Worm (Caenorhabditis elegans) whole organism, late embryonic: ENCODE results near the gene rmh-2.

ENCODE experiments used
- C08G9.2 ChIP-seq: sonication (generic microtip); optimal IDR thresholded peaks from 2 replicates; lab custom pipeline; 2016; ENCODE audit warnings: mild to moderate bottlenecking, missing genetic modification characterization, moderate library complexity, missing compliant biosample characterization
- C38D4.7 ChIP-seq: fragments of 200-800 bp; sonication (Bioruptor generic); optimal IDR thresholded peaks from 2 replicates; lab custom pipeline; 2018; ENCODE audit warnings: mild to moderate bottlenecking, missing genetic modification characterization, moderate library complexity, missing compliant biosample characterization
- T23F11.4 ChIP-seq: fragments of 200-800 bp; sonication (Bioruptor generic); optimal IDR thresholded peaks from 2 replicates; lab custom pipeline; 2018; ENCODE audit warnings: mild to moderate bottlenecking, missing genetic modification characterization, missing compliant biosample characterization
- ama-1 ChIP-seq: fragments of 150-350 bp; optimal IDR thresholded peaks from 2 replicates; lab custom pipeline; 2014
- ceh-14 ChIP-seq: sonication (generic microtip); optimal IDR thresholded peaks from 2 replicates; lab custom pipeline; 2016; ENCODE audit warnings: missing genotype, missing genetic modification characterization, missing compliant biosample characterization
- ceh-2 ChIP-seq: sonication (generic microtip); optimal IDR thresholded peaks from 2 replicates; lab custom pipeline; 2016; ENCODE audit warnings: missing genotype, missing genetic modification characterization, missing compliant biosample characterization
- ceh-22 ChIP-seq: sonication (generic microtip); optimal IDR thresholded peaks from 2 replicates; lab custom pipeline; 2017; ENCODE audit warnings: missing biosample characterization, missing genetic modification characterization
- ceh-30 ChIP-seq: fragments of 150-350 bp; optimal IDR thresholded peaks from 2 replicates; lab custom pipeline; 2014; ENCODE audit warnings: missing biosample characterization, missing genetic modification characterization
- ceh-31 ChIP-seq: sonication (generic microtip); optimal IDR thresholded peaks from 2 replicates; lab custom pipeline; 2016; ENCODE audit warnings: missing genetic modification characterization, missing compliant biosample characterization
- ceh-34 ChIP-seq: sonication (generic microtip); optimal IDR thresholded peaks from 2 replicates; lab custom pipeline; 2016; ENCODE audit warnings: mild to moderate bottlenecking, missing genetic modification characterization, missing compliant biosample characterization
- ceh-48 ChIP-seq: sonication (generic microtip); optimal IDR thresholded peaks from 2 replicates; lab custom pipeline; 2016; ENCODE audit warnings: missing genetic modification characterization, inconsistent platforms, missing compliant biosample characterization
- che-1 ChIP-seq: sonication (generic microtip); optimal IDR thresholded peaks from 2 replicates; lab custom pipeline; 2016; ENCODE audit warnings: mild to moderate bottlenecking, missing genetic modification characterization, missing compliant biosample characterization
- dmd-4 ChIP-seq: sonication (generic microtip); optimal IDR thresholded peaks from 2 replicates; lab custom pipeline; 2016; ENCODE audit warnings: borderline replicate concordance, missing genetic modification characterization, missing compliant biosample characterization
- elt-2 ChIP-seq: sonication (generic microtip); optimal IDR thresholded peaks from 2 replicates; lab custom pipeline; 2016; ENCODE audit warnings: missing genetic modification reagents, missing genetic modification characterization, missing compliant biosample characterization
- fkh-6 ChIP-seq: sonication (generic microtip); optimal IDR thresholded peaks from 2 replicates; lab custom pipeline; 2016; ENCODE audit warnings: missing genetic modification characterization, missing compliant biosample characterization
- hlh-13 ChIP-seq: fragments of 200-800 bp; sonication (Bioruptor generic); optimal IDR thresholded peaks from 2 replicates; lab custom pipeline; 2018; ENCODE audit warnings: mild to moderate bottlenecking, missing genetic modification characterization, missing compliant biosample characterization
- hlh-15 ChIP-seq: sonication (generic microtip); optimal IDR thresholded peaks from 2 replicates; lab custom pipeline; 2016; ENCODE audit warnings: missing genetic modification characterization, missing compliant biosample characterization
- hlh-30 ChIP-seq: sonication (generic microtip); optimal IDR thresholded peaks from 2 replicates; lab custom pipeline; 2017; ENCODE audit warnings: antibody characterized with exemption, missing genetic modification characterization, missing compliant biosample characterization; ENCODE audit not compliant: insufficient read depth
- hlh-6 ChIP-seq: sonication (generic microtip); optimal IDR thresholded peaks from 2 replicates; lab custom pipeline; 2016; ENCODE audit warnings: missing genotype, missing genetic modification characterization, missing compliant biosample characterization
- lim-6 ChIP-seq: sonication (generic microtip); optimal IDR thresholded peaks from 2 replicates; lab custom pipeline; 2016; ENCODE audit warnings: missing genetic modification characterization, missing compliant biosample characterization
- nfya-1 ChIP-seq: sonication (generic microtip); optimal IDR thresholded peaks from 2 replicates; lab custom pipeline; 2017; ENCODE audit warnings: missing genetic modification characterization, mild to moderate bottlenecking, missing compliant biosample characterization, antibody characterized with exemption, moderate library complexity
- nhr-232 ChIP-seq: sonication (generic microtip); optimal IDR thresholded peaks from 2 replicates; lab custom pipeline; 2016; ENCODE audit warnings: missing genetic modification characterization, missing compliant biosample characterization
- npax-4 ChIP-seq: sonication (generic microtip); optimal IDR thresholded peaks from 2 replicates; lab custom pipeline; 2016; ENCODE audit warnings: missing genetic modification characterization, missing compliant biosample characterization
- pag-3 ChIP-seq: sonication (generic microtip); optimal IDR thresholded peaks from 2 replicates; lab custom pipeline; 2016; ENCODE audit warnings: missing compliant biosample characterization, missing genetic modification characterization, borderline replicate concordance
- pat-9 ChIP-seq: fragments of 200-800 bp; sonication (Bioruptor generic); optimal IDR thresholded peaks from 2 replicates; lab custom pipeline; 2018; ENCODE audit warnings: mild to moderate bottlenecking, missing genetic modification characterization, moderate library complexity, missing compliant biosample characterization
- pax-1 ChIP-seq: fragments of 150-350 bp; optimal IDR thresholded peaks from 2 replicates; lab custom pipeline; 2014; ENCODE audit warnings: missing biosample characterization, missing genetic modification characterization
- pros-1 ChIP-seq: fragments of 150-350 bp; optimal IDR thresholded peaks from 2 replicates; lab custom pipeline; 2014; ENCODE audit warnings: missing biosample characterization, missing genetic modification reagents, missing genetic modification characterization
- sox-2 ChIP-seq: fragments of 200-800 bp; sonication (Bioruptor generic); IDR thresholded peaks from 2 replicates; pipeline ENCODE4 v1.3.6; 2022; ENCODE audit warnings: missing genetic modification reagents, missing genetic modification characterization, missing compliant biosample characterization
- syd-9 ChIP-seq: sonication (generic microtip); optimal IDR thresholded peaks from 2 replicates; lab custom pipeline; 2016; ENCODE audit warnings: mild to moderate bottlenecking, missing genetic modification characterization, moderate library complexity, missing compliant biosample characterization
- tbx-2 ChIP-seq: sonication (generic microtip); optimal IDR thresholded peaks from 2 replicates; lab custom pipeline; 2016; ENCODE audit warnings: missing genetic modification characterization, missing compliant biosample characterization
- tbx-7 ChIP-seq: sonication (generic microtip); optimal IDR thresholded peaks from 2 replicates; lab custom pipeline; 2016; ENCODE audit warnings: missing genotype, missing genetic modification characterization, missing compliant biosample characterization
- ttx-3 ChIP-seq: sonication (generic microtip); optimal IDR thresholded peaks from 2 replicates; lab custom pipeline; 2016; ENCODE audit warnings: missing genetic modification reagents, missing genetic modification characterization, missing compliant biosample characterization
- unc-3 ChIP-seq, 2 experiments: fragments of 200-800 bp in 1 of 2; sonication (Bioruptor generic) in 1 of 2; sonication (generic microtip) in 1 of 2; conservative IDR thresholded peaks in 1 of 2; optimal IDR thresholded peaks in 1 of 2; 2 replicates each; pipeline versions ENCODE4 v1.3.6 to Lab custom; 2016 to 2022; ENCODE audit warnings: missing compliant biosample characterization in 2 of 2, missing genetic modification characterization in 2 of 2, missing genetic modification reagents in 1 of 2
- unc-42 ChIP-seq: sonication (generic microtip); optimal IDR thresholded peaks from 2 replicates; lab custom pipeline; 2016; ENCODE audit warnings: missing genotype, missing genetic modification characterization, missing compliant biosample characterization
- unc-55 ChIP-seq: sonication (generic microtip); optimal IDR thresholded peaks from 2 replicates; lab custom pipeline; 2017; ENCODE audit warnings: missing biosample characterization, missing genetic modification reagents, missing genetic modification characterization
- zip-5 ChIP-seq: sonication (generic microtip); optimal IDR thresholded peaks from 2 replicates; lab custom pipeline; 2016; ENCODE audit warnings: missing genetic modification characterization, missing compliant biosample characterization

rmh-2 gene

DNA sequence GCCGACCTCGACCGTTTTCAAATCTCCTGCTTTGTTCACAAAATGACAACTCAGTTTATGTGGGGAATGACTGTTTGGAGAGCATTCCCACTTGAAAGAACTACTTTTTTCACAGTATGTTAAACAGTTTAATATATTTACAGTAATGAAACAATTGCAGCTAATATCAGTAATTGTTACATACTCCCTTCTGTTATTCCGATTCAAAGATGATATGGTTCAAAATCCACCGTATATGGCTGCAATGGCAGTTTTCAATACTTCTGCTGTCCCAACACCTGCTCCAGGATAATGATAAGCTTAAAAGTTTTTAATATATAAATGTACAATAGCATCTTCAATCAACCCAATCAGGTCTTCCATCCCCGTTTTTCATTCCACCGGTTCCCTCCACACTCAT is 23.4 kb downstream of the rmh-2 start:
- TF ChIP-seq tbx-2 (tag; lab: Kevin White, UChicago), result no peak
- no peak for TF ChIP-seq nfya-1 (tag; lab: Kevin White, UChicago)
- TF ChIP-seq pros-1 (tag; lab: Kevin White, UChicago), result no peak
- no peak for TF ChIP-seq pag-3 (tag; lab: Kevin White, UChicago)
- TF ChIP-seq ceh-34, result no peak
- TF ChIP-seq C38D4.7 (GFP tag; lab: Kevin White, UChicago), result no peak
- no peak for TF ChIP-seq ceh-30 (tag; lab: Kevin White, UChicago)
- no peak for TF ChIP-seq ama-1 (lab: Kevin White, UChicago)
- no peak for TF ChIP-seq ceh-22 (tag; lab: Kevin White, UChicago)
- TF ChIP-seq dmd-4 (tag; lab: Kevin White, UChicago), result no peak
- no peak for TF ChIP-seq unc-3 (GFP tag; conservative IDR thresholded peaks at IDR 0.05; lab: Robert Waterston, UW)
- TF ChIP-seq unc-3 (tag; optimal IDR thresholded peaks at IDR 0.05; lab: Kevin White, UChicago), result no peak
- TF ChIP-seq T23F11.4 (GFP tag; lab: Kevin White, UChicago), result no peak
- no peak for TF ChIP-seq hlh-15 (tag; lab: Kevin White, UChicago)
- TF ChIP-seq zip-5 (tag; lab: Kevin White, UChicago), result no peak
- no peak for TF ChIP-seq hlh-6 (tag; lab: Kevin White, UChicago)
- TF ChIP-seq lim-6 (tag; lab: Kevin White, UChicago), result no peak

DNA sequence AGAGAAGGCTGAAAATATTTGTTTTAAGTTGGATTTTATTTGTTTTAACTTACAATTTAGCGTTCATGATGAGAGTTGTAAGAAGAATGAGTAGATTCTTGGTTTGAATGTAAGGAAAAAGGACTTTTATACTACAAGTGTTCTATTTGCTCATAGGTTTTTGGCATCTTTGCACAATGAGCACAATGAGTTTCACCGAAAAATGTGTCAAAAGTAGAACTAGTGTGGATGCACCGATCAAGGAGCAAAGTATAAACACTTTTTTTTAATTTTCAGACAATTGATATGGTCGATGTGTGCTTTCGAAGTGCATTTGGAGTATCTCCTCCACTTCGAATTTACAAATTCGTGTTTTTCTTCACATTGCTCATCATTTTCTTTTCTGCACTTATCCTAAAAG is 24.5 kb downstream of the rmh-2 start, which contains the start of gene fipr-11:
Gene fipr-11 (minus strand): TSS at position 101 of the 400 bp plus-strand sequence.
- TF ChIP-seq unc-55 (GFP tag; lab: Kevin White, UChicago) (no peak), pax-1 (no peak), syd-9 (tag; lab: Kevin White, UChicago) (no peak), hlh-13 (no peak), ceh-34 (no peak), ceh-31 (tag; lab: Kevin White, UChicago) (no peak), ceh-14 (tag; lab: Kevin White, UChicago) (no peak), pat-9 (no peak)

DNA sequence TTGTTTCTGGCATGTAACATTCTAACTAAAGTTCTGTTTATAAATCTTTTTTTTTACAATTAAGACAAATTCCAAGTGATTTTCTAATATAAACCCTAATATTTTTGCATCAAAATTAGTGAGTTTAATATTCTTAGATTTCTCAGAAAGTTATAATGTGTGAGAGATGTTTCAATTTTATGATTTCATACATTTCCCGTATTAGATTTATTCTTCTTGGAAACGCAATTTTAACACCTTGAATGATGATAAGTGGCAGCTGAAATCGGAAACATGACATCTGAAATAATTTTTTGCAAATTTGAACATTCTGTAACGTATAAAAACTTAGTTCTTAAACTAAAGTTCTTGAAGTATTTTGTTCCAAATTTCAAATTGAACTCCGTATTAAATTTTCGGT is 29.5 kb downstream of the rmh-2 start:
- no peak for TF ChIP-seq tbx-7 (tag; lab: Kevin White, UChicago)
- TF ChIP-seq ceh-2, result no peak
- TF ChIP-seq hlh-30 (tag; lab: Kevin White, UChicago), result no peak
- TF ChIP-seq fkh-6 (tag; lab: Kevin White, UChicago), result no peak
- TF ChIP-seq npax-4, result no peak
- no peak for TF ChIP-seq tbx-2 (tag; lab: Kevin White, UChicago)
- TF ChIP-seq pat-9, result no peak
- no peak for TF ChIP-seq ttx-3 (tag; lab: Kevin White, UChicago)
- no peak for TF ChIP-seq lim-6 (tag; lab: Kevin White, UChicago)
- no peak for TF ChIP-seq unc-55 (GFP tag; lab: Kevin White, UChicago)
- TF ChIP-seq nfya-1 (tag; lab: Kevin White, UChicago), result no peak
- no peak for TF ChIP-seq elt-2 (tag; lab: Kevin White, UChicago)
- no peak for TF ChIP-seq che-1 (tag; lab: Kevin White, UChicago)
- no peak for TF ChIP-seq nhr-232 (tag; lab: Kevin White, UChicago)

DNA sequence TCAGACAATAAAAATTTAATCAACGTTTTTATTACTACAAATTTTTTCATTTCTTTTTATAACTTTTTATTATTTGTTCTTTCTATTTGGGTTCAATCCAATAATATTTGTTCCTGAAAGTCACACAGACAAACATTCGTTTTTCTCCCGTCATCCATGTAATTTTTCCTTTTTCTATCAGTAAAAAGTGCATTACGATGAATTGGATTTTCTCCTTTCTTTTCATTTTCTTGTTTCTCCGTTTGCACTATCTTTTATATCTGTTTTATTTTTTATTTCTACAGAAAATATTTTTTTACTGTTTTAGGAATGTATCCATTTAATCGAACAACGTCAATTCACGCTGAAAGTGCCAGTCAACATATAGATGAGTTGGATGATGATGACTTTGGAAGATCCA is 31.3 kb downstream of the rmh-2 start, which contains the start of gene egl-47:
Gene egl-47 (plus strand): TSS at position 301 of the 400 bp plus-strand sequence.
- no peak for TF ChIP-seq C08G9.2 (tag; lab: Kevin White, UChicago)
- TF ChIP-seq ceh-48 (tag; lab: Kevin White, UChicago), result no peak
- no peak for TF ChIP-seq sox-2 (GFP tag; lab: Robert Waterston, UW)
- no peak for TF ChIP-seq unc-42 (tag; lab: Kevin White, UChicago)
- no peak for TF ChIP-seq pat-9
- TF ChIP-seq C38D4.7 (GFP tag; lab: Kevin White, UChicago), result no peak
- TF ChIP-seq ttx-3 (tag; lab: Kevin White, UChicago), result no peak
- no peak for TF ChIP-seq unc-3 (GFP tag; conservative IDR thresholded peaks at IDR 0.05; lab: Robert Waterston, UW)
- TF ChIP-seq unc-3 (tag; optimal IDR thresholded peaks at IDR 0.05; lab: Kevin White, UChicago), result no peak
- TF ChIP-seq hlh-30 (tag; lab: Kevin White, UChicago), result no peak
- TF ChIP-seq ceh-30 (tag; lab: Kevin White, UChicago), result no peak
